Worm (Caenorhabditis elegans) whole organism, early embryonic: Measurements from ENCODE around the gene cln-3.1.

Source experiments
- B0310.2 ChIP-seq: sonication (generic microtip); optimal IDR thresholded peaks from 2 replicates; lab custom pipeline; 2016; ENCODE audit warnings: mild to moderate bottlenecking, missing genetic modification characterization, missing compliant biosample characterization
- F13C5.2 ChIP-seq: sonication (generic microtip); optimal IDR thresholded peaks from 2 replicates; lab custom pipeline; 2017; ENCODE audit warnings: mild to moderate bottlenecking, missing genetic modification characterization, inconsistent platforms, missing compliant biosample characterization
- aly-1 ChIP-seq: sonication (generic microtip); optimal IDR thresholded peaks from 2 replicates; lab custom pipeline; 2016; ENCODE audit warnings: missing genetic modification characterization, missing compliant biosample characterization
- ama-1 ChIP-seq: fragments of 150-350 bp; optimal IDR thresholded peaks from 2 replicates; lab custom pipeline; 2014
- ceh-13 ChIP-seq: fragments of 200-800 bp; sonication (Bioruptor generic); optimal IDR thresholded peaks from 2 replicates; lab custom pipeline; 2018; ENCODE audit warnings: mild to moderate bottlenecking, missing genetic modification characterization, missing compliant biosample characterization
- ceh-36 ChIP-seq: sonication (generic microtip); optimal IDR thresholded peaks from 2 replicates; lab custom pipeline; 2016; ENCODE audit warnings: missing genetic modification characterization, inconsistent platforms, missing compliant biosample characterization
- ets-7 ChIP-seq: sonication (generic microtip); optimal IDR thresholded peaks from 2 replicates; lab custom pipeline; 2016; ENCODE audit warnings: missing genotype, missing genetic modification characterization, missing compliant biosample characterization
- flt-1 ChIP-seq: fragments of 200-800 bp; sonication (Bioruptor generic); IDR thresholded peaks from 2 replicates; pipeline ENCODE4 v1.3.6; 2022; ENCODE audit warnings: missing genetic modification characterization, missing compliant biosample characterization
- hmbx-1 ChIP-seq: sonication (generic microtip); optimal IDR thresholded peaks from 2 replicates; lab custom pipeline; 2016; ENCODE audit warnings: mild to moderate bottlenecking, missing genetic modification characterization, missing compliant biosample characterization
- hmg-4 ChIP-seq: fragments of 200-800 bp; sonication (Bioruptor generic); optimal IDR thresholded peaks from 2 replicates; lab custom pipeline; 2018; ENCODE audit warnings: mild to moderate bottlenecking, missing genetic modification characterization, missing compliant biosample characterization
- hnd-1 ChIP-seq: sonication (generic microtip); optimal IDR thresholded peaks from 2 replicates; lab custom pipeline; 2016; ENCODE audit warnings: missing genetic modification characterization, missing compliant biosample characterization
- pes-1 ChIP-seq: fragments of 200-800 bp; sonication (Bioruptor generic); IDR thresholded peaks from 2 replicates; pipeline ENCODE4 v1.3.6; 2022; ENCODE audit warnings: missing genetic modification reagents, missing genetic modification characterization, missing compliant biosample characterization
- scrt-1 ChIP-seq: fragments of 200-800 bp; sonication (Bioruptor generic); IDR thresholded peaks from 2 replicates; pipeline ENCODE4 v1.3.6; 2022; ENCODE audit warnings: missing genetic modification characterization, missing compliant biosample characterization
- sea-1 ChIP-seq: fragments of 200-800 bp; sonication (Bioruptor generic); conservative IDR thresholded peaks from 2 replicates; pipeline ENCODE4 v1.3.6; 2022; ENCODE audit warnings: missing genetic modification characterization, missing compliant biosample characterization
- tbx-11 ChIP-seq: fragments of 200-800 bp; sonication (Bioruptor generic); IDR thresholded peaks from 2 replicates; pipeline ENCODE4 v1.3.6; 2022; ENCODE audit warnings: missing genetic modification characterization, missing compliant biosample characterization
- tbx-37 ChIP-seq: fragments of 200-800 bp; sonication (Bioruptor generic); conservative IDR thresholded peaks from 2 replicates; pipeline ENCODE4 v1.3.6; 2022; ENCODE audit warnings: missing genetic modification reagents, missing genetic modification characterization, missing compliant biosample characterization
- tra-4 ChIP-seq: sonication (generic microtip); optimal IDR thresholded peaks from 2 replicates; lab custom pipeline; 2017; ENCODE audit warnings: missing genetic modification characterization, missing compliant biosample characterization

Gene cln-3.1

DNA sequence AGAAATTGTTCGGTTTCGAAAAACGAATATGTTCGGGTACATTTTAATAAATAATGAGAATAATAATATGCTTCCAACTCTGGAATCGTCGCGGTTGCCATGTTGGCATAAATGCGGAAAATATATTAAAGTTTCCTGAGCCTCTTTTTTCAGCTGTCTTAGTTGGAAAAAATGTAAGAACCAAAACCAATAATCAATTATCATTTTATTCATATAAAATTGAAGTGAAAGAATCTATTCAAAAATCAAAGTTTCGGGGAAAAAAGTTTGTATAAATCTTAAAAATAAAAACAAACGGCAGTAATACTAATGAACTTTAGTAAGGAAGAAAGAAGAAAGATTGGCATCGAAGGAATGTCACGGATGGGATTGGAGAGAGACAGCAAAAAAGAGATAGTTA is 39.4 kb upstream of the cln-3.1 start, which contains the start of gene srh-45:
Gene srh-45, minus strand, starts transcription at position 101 of the 400 bp plus-strand sequence.
- TF ChIP-seq hmg-4 (GFP tag; lab: Kevin White, UChicago): no peak
- no peak for TF ChIP-seq scrt-1 (GFP tag; lab: Robert Waterston, UW)
- no peak for TF ChIP-seq ets-7 (tag; lab: Kevin White, UChicago)
- TF ChIP-seq ama-1 (lab: Kevin White, UChicago): no peak
- no peak for TF ChIP-seq tbx-37 (GFP tag; lab: Robert Waterston, UW)
- TF ChIP-seq aly-1 (tag; lab: Kevin White, UChicago): no peak
- TF ChIP-seq B0310.2 (tag; lab: Kevin White, UChicago): no peak
- no peak for TF ChIP-seq ceh-36
- TF ChIP-seq sea-1 (GFP tag; lab: Robert Waterston, UW): no peak
- TF ChIP-seq hnd-1: no peak
- TF ChIP-seq tbx-11: no peak
- no peak for TF ChIP-seq tra-4 (tag; lab: Kevin White, UChicago)
- no peak for TF ChIP-seq ceh-13 (GFP tag; lab: Kevin White, UChicago)
- TF ChIP-seq hmbx-1: no peak
- no peak for TF ChIP-seq F13C5.2
- TF ChIP-seq flt-1: no peak
- TF ChIP-seq pes-1 (GFP tag; lab: Robert Waterston, UW): no peak

DNA sequence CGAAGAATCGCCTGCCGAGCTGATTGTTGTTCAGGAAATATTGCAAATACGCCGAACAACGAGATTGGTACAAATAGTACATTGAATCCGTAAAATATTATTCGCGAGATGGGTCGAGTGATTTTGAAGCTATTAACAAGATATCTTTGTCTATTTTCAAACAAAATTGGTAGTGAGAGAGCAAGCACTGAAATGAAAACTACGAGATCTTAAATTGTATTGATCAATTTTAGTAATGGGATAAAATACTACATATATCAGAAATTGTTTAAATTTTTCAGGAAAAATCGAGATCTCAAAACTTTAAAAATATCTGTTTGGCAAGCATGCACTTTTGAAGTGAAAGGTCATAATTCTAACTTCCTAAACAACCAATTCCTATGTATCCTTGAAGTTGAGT is 38.7 kb upstream of the cln-3.1 start:
- TF ChIP-seq tbx-11: no peak
- TF ChIP-seq pes-1 (GFP tag; lab: Robert Waterston, UW): no peak
- TF ChIP-seq flt-1: no peak
- no peak for TF ChIP-seq hmbx-1
- TF ChIP-seq ceh-13 (GFP tag; lab: Kevin White, UChicago): no peak
- no peak for TF ChIP-seq tbx-37 (GFP tag; lab: Robert Waterston, UW)
- TF ChIP-seq aly-1 (tag; lab: Kevin White, UChicago): no peak
- no peak for TF ChIP-seq ceh-36
- no peak for TF ChIP-seq F13C5.2
- no peak for TF ChIP-seq hnd-1
- no peak for TF ChIP-seq ama-1 (lab: Kevin White, UChicago)
- no peak for TF ChIP-seq tra-4 (tag; lab: Kevin White, UChicago)
- TF ChIP-seq scrt-1 (GFP tag; lab: Robert Waterston, UW): no peak
- TF ChIP-seq hmg-4 (GFP tag; lab: Kevin White, UChicago): no peak
- TF ChIP-seq B0310.2 (tag; lab: Kevin White, UChicago): no peak
- TF ChIP-seq ets-7 (tag; lab: Kevin White, UChicago): no peak
- no peak for TF ChIP-seq sea-1 (GFP tag; lab: Robert Waterston, UW)

DNA sequence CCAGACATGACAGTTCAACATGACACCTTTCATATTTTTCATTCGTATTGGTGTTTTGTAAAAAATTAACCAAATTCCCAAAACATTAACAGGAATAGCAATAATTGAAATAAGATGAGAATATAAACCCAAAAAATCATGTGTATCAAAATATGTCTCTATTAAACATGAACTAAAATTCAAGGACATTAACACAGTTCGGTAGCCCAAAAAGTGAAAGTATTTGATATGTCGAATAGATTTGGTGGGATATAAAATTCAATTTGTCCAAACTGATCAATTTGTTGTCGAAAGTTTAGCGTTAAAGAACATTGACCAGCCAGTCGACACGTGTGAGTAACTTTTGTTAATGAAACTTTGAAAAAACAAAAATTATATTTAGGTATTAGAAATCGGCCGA is 37.2 kb upstream of the cln-3.1 start, which contains the start of gene srh-46:
Gene srh-46, minus strand, starts transcription at position 189 of the 400 bp plus-strand sequence.
- TF ChIP-seq ceh-13 (GFP tag; lab: Kevin White, UChicago) (no peak), hnd-1 (no peak), tra-4 (tag; lab: Kevin White, UChicago) (no peak), scrt-1 (GFP tag; lab: Robert Waterston, UW) (no peak), F13C5.2 (no peak), B0310.2 (tag; lab: Kevin White, UChicago) (no peak), flt-1 (no peak), tbx-37 (GFP tag; lab: Robert Waterston, UW) (no peak), tbx-11 (no peak), ets-7 (tag; lab: Kevin White, UChicago) (no peak), pes-1 (GFP tag; lab: Robert Waterston, UW) (no peak), hmbx-1 (no peak), hmg-4 (GFP tag; lab: Kevin White, UChicago) (no peak), ceh-36 (no peak), ama-1 (lab: Kevin White, UChicago) (no peak), aly-1 (tag; lab: Kevin White, UChicago) (no peak), sea-1 (GFP tag; lab: Robert Waterston, UW) (no peak)

DNA sequence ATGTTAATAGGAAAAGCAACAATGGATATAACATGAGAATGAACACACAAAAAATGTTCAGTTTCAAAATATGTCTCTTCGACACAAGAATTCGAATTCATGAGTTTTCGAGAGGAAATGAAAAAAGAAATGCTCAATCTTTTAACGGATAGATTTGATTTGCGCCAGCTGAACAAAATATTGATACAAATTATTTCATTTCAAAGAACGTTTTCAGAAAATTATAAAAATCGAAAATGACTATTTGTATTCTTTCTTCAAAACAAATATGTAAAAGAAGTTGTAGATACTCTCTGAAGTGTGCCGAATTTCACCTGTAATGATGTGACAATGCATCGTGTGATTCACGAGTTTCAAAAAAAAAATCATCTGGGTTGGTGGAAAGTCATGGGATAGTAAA is 35.1 kb upstream of the cln-3.1 start, which contains the start of gene srh-47:
Gene srh-47, minus strand, starts transcription at position 101 of the 400 bp plus-strand sequence.
- TF ChIP-seq hnd-1 (no peak), tbx-11 (no peak), ama-1 (lab: Kevin White, UChicago) (no peak), ets-7 (tag; lab: Kevin White, UChicago) (no peak), sea-1 (GFP tag; lab: Robert Waterston, UW) (no peak), hmbx-1 (no peak), ceh-36 (no peak), pes-1 (GFP tag; lab: Robert Waterston, UW) (no peak), flt-1 (no peak), B0310.2 (tag; lab: Kevin White, UChicago) (no peak), scrt-1 (GFP tag; lab: Robert Waterston, UW) (no peak), ceh-13 (GFP tag; lab: Kevin White, UChicago) (no peak), F13C5.2 (no peak), aly-1 (tag; lab: Kevin White, UChicago) (no peak)

DNA sequence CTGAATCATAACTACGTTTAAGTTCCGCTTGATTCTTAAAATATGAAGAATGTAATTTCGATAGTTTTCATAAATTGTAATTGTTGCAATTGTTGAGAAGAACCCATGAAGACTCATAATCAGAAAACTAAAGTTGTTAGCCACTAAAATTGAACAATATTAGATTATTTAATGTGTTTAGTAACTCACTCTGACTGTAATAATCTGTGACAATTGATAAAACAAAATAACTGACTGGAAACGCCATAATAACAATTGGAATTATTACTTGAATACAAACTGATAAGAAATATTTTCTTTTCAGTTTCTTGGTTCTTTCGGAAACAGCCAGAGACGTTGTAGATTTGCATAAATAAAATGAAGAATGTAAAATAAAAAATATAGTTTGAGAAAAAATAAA is 34.0 kb upstream of the cln-3.1 start:
- TF ChIP-seq ceh-36: no peak
- TF ChIP-seq hmbx-1: no peak
- no peak for TF ChIP-seq tbx-11
- no peak for TF ChIP-seq F13C5.2
- no peak for TF ChIP-seq flt-1
- no peak for TF ChIP-seq tra-4 (tag; lab: Kevin White, UChicago)
- no peak for TF ChIP-seq ceh-13 (GFP tag; lab: Kevin White, UChicago)
- TF ChIP-seq ama-1 (lab: Kevin White, UChicago): no peak
- no peak for TF ChIP-seq tbx-37 (GFP tag; lab: Robert Waterston, UW)
- TF ChIP-seq scrt-1 (GFP tag; lab: Robert Waterston, UW): no peak
- TF ChIP-seq hmg-4 (GFP tag; lab: Kevin White, UChicago): no peak
- TF ChIP-seq aly-1 (tag; lab: Kevin White, UChicago): no peak
- TF ChIP-seq sea-1 (GFP tag; lab: Robert Waterston, UW): no peak
- no peak for TF ChIP-seq hnd-1
- no peak for TF ChIP-seq B0310.2 (tag; lab: Kevin White, UChicago)
- TF ChIP-seq ets-7 (tag; lab: Kevin White, UChicago): no peak

DNA sequence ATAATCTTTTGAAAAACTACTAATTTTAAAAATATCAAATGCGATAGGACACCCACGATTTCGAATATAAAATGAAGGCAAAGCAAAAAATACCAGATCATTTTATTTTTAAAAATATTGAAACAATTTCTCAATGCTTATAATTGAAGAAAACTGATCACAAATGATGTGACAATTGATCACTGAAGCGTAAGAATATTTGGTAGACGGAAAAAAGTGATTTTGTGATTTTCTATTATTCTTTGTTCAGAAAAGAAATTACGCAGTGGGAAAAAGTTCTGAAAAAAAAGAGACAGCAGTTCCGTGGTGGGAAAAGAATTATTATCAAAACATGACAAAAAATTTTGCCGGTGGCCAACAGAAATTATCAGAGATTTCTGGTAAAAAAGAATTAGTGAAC is 33.2 kb upstream of the cln-3.1 start, which contains the start of gene T03F7.5:
Gene T03F7.5, minus strand, starts transcription at position 101 of the 400 bp plus-strand sequence.
- TF ChIP-seq ceh-13 (GFP tag; lab: Kevin White, UChicago) (no peak), pes-1 (GFP tag; lab: Robert Waterston, UW) (no peak), aly-1 (tag; lab: Kevin White, UChicago) (no peak), ama-1 (lab: Kevin White, UChicago) (no peak), tbx-37 (GFP tag; lab: Robert Waterston, UW) (no peak), ceh-36 (no peak)

DNA sequence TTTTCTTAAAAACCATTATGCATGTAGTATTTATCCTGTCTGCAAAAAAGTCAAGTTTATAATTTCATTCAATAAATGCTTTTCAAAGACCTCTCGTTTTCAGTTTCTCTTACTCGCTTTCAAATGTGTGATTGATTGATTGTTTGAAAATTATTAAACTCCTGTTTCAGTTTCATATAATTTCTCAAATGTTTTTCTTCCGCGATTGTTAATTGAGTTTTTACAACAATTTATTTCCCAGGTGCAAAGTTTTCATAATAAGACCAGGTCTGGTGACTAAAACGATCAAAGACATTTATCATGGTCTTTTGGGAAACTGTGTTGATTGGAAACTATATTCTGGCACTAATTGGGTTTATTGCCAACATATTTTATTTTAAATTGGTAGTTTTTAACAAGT is 28.9 kb upstream of the cln-3.1 start, which contains the start of gene T03F7.6:
Gene T03F7.6, plus strand, starts transcription at position 301 of the 400 bp plus-strand sequence.
- TF ChIP-seq tbx-11 (no peak), scrt-1 (GFP tag; lab: Robert Waterston, UW) (no peak), hmg-4 (GFP tag; lab: Kevin White, UChicago) (no peak), aly-1 (tag; lab: Kevin White, UChicago) (no peak), F13C5.2 (no peak), B0310.2 (tag; lab: Kevin White, UChicago) (no peak), flt-1 (no peak)
